Worm (Caenorhabditis elegans) whole organism, L4 larva: ENCODE measurements around the gene mpst-4.
"Not testable (repeated sequence)": the region's sequence is repeated elsewhere in the genome, so short reads cannot be mapped to it uniquely, and the experiment has no call there.

Experiments used
- fos-1 ChIP-seq: fragments of 150-350 bp; optimal IDR thresholded peaks from 2 replicates; lab custom pipeline; 2014; ENCODE audit warnings: missing biosample characterization, missing genetic modification characterization
- nhr-25 ChIP-seq: sonication (generic microtip); optimal IDR thresholded peaks from 2 replicates; lab custom pipeline; 2017; ENCODE audit warnings: missing genetic modification characterization, mild to moderate bottlenecking, missing compliant biosample characterization, antibody characterized with exemption, moderate library complexity, borderline replicate concordance; ENCODE audit not compliant: insufficient read depth

- TF ChIP-seq fos-1, nhr-25 (tag; lab: Kevin White, UChicago): not testable (repeated sequence)
These were observed 3.6 kb upstream of the mpst-4 start for ce11 chrII:4866819-4867218.
